Worm (Caenorhabditis elegans): ENCODE results near the gene rhr-1.

ce11 chrV:5444037-5444436 lies 16.1 kb downstream of the rhr-1 start:
- no peak for TF ChIP-seq madf-5 (GFP tag; IDR thresholded peaks at IDR 0.05)
- no peak for TF ChIP-seq ceh-82 (tag; optimal IDR thresholded peaks at IDR 0.05)

All from whole organism, L4 larva.